Fruit fly (Drosophila melanogaster) S2 (cell line): Measurements from ENCODE around the gene CG17440.

Experiments used
- CG8478 ChIP-seq: fragments of >200 bp; optimal IDR thresholded peaks from 2 replicates; lab custom pipeline; 2018
- CTCF ChIP-seq, 2 experiments: fragments of >200 bp; optimal IDR thresholded peaks; 2 replicates each; lab custom pipeline; 2018

DNA sequence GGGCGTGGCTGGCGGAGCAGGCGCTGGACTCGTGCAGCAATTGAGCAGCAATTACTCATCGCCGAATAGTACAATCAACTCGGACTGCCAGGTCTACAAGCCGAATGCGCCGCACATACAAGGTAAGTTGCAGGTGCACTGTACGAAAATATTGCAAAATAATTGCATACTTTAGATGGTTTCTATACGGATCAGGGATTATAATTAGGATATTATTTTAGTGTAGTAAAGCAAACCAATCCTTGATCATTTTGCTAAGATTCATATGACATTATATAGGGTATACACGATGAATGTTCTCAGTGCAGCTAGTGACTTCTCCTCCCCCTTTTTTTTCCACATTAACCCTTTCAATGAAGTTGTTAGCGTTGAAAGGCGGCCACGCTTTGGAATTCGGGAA, 25.8 kb upstream of the CG17440 start:
- TF ChIP-seq CTCF (optimal IDR thresholded peaks at IDR 0.05; lab: Kevin White, UChicago) (no peak), CG8478 (lab: Kevin White, UChicago) (no peak)
